Fruit fly (Drosophila melanogaster): ENCODE data around the gene lft.
A peak's percentile ranks its signal among the peaks of the same experiment; 100 is the strongest.

The lft gene

DNA sequence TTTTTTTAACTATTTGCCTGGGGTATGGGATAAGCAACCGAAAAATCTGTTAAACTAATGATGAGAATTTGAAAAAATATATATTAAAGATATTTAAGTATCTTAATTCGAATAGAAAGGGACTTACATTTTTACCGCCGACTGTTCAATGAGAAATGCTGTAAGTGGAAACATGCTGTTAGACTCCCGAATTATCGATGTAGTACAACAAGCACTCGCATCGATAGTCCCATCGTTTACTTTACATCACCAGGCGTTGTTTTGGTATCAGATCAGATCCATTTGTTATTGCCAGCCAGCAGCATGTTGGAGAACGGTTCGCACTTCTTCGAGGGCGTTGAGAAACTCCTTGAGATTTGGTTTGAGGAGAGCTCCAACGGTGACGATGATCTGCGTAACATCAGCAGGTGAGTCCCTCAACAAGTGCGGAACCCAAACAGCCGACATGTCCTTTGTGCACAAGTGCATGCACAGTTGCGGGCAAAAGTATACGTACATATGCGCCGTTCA lies 25.0 kb upstream of the lft start, which contains the start of gene SamDC (continued):
- peak; percentile 45 for TF ChIP-seq CG13775 (GFP tag; optimal IDR thresholded peaks at IDR 0.05)
- TF ChIP-seq Fer2 (tag; optimal IDR thresholded peaks at IDR 0.05), result no peak
- peak; percentile 63 for TF ChIP-seq Ada2b (GFP tag; IDR thresholded peaks at IDR 0.05)
- peak; percentile 76 for TF ChIP-seq CG7963 (GFP tag; IDR thresholded peaks at IDR 0.05; ENCODE audit: partially characterized antibody)
- TF ChIP-seq CG3163 (GFP tag; optimal IDR thresholded peaks at IDR 0.05), result no peak
- TF ChIP-seq dati (GFP tag; IDR thresholded peaks at IDR 0.05), result no peak
- peak; percentile 52; the same call in 1 of the 2 replicates for TF ChIP-seq HLH3B (GFP tag; IDR thresholded peaks at IDR 0.05)
- no peak for TF ChIP-seq sima (GFP tag; optimal IDR thresholded peaks at IDR 0.05)
- peak; percentile 47 for TF ChIP-seq Side (GFP tag; optimal IDR thresholded peaks at IDR 0.05)
- TF ChIP-seq cwo (GFP tag; optimal IDR thresholded peaks at IDR 0.05), result no peak
- no peak for TF ChIP-seq pita (GFP tag; optimal IDR thresholded peaks at IDR 0.05)
- no peak for TF ChIP-seq h (optimal IDR thresholded peaks at IDR 0.05)
- no peak for TF ChIP-seq pan (optimal IDR thresholded peaks at IDR 0.05)
- TF ChIP-seq pan (GFP tag; optimal IDR thresholded peaks at IDR 0.05 in 1 of 2, IDR thresholded peaks at IDR 0.05 in 1 of 2), result peak in 1 of 2 experiments; percentile 49
- TF ChIP-seq H2.0 (GFP tag; IDR thresholded peaks at IDR 0.05), result no peak
- peak; percentile 58 for TF ChIP-seq CG10267 (tag; optimal IDR thresholded peaks at IDR 0.05)
- TF ChIP-seq sc (optimal IDR thresholded peaks at IDR 0.05), result no peak
- TF ChIP-seq sc (GFP tag; optimal IDR thresholded peaks at IDR 0.05), result no peak
- no peak for TF ChIP-seq nau (GFP tag; optimal IDR thresholded peaks at IDR 0.05)
- TF ChIP-seq corto (GFP tag; optimal IDR thresholded peaks at IDR 0.05), result peak; percentile 19
- no peak for TF ChIP-seq Doc2 (GFP tag; IDR thresholded peaks at IDR 0.05)
- TF ChIP-seq Sox100B (GFP tag; optimal IDR thresholded peaks at IDR 0.05), result peak; percentile 17
- no peak for TF ChIP-seq CG11247 (GFP tag; IDR thresholded peaks at IDR 0.05)
- peak; percentile 58; the same call in 1 of the 2 replicates for TF ChIP-seq ara (GFP tag; IDR thresholded peaks at IDR 0.05)
- peak; percentile 46 for TF ChIP-seq nmo (GFP tag; optimal IDR thresholded peaks at IDR 0.05)
- peak; percentile 96 for TF ChIP-seq CG7357 (GFP tag; IDR thresholded peaks at IDR 0.05)
- TF ChIP-seq CG7556 (GFP tag; optimal IDR thresholded peaks at IDR 0.05), result peak; percentile 21
- peak; percentile 88 for TF ChIP-seq pzg (GFP tag; optimal IDR thresholded peaks at IDR 0.05)
- peak; percentile 73 for TF ChIP-seq CG11504 (tag; optimal IDR thresholded peaks at IDR 0.05)
- no peak; the same call in 1 of the 2 replicates for TF ChIP-seq Drgx (GFP tag; IDR thresholded peaks at IDR 0.05)
- peak; percentile 59 for TF ChIP-seq CG13424 (tag; optimal IDR thresholded peaks at IDR 0.05)
- no peak for TF ChIP-seq CG10321 (GFP tag; IDR thresholded peaks at IDR 0.05)
- peak; percentile 5; the same call in 1 of the 2 replicates for TF ChIP-seq CG14441 (GFP tag; IDR thresholded peaks at IDR 0.05)
- no peak for TF ChIP-seq Nf-YC (tag; optimal IDR thresholded peaks at IDR 0.05)
- no peak for TF ChIP-seq trh (GFP tag; optimal IDR thresholded peaks at IDR 0.05)
- TF ChIP-seq Atf6 (GFP tag; IDR thresholded peaks at IDR 0.05), result peak; percentile 46; the same call in 1 of the 2 replicates
- no peak for TF ChIP-seq CG10147 (GFP tag; optimal IDR thresholded peaks at IDR 0.05)
- TF ChIP-seq CG2889 (GFP tag; IDR thresholded peaks at IDR 0.05), result no peak
- no peak for TF ChIP-seq Camta (GFP tag; optimal IDR thresholded peaks at IDR 0.05)
- TF ChIP-seq sisA (GFP tag; IDR thresholded peaks at IDR 0.05), result no peak
- TF ChIP-seq fd64A (GFP tag; optimal IDR thresholded peaks at IDR 0.05), result no peak
- TF ChIP-seq slp2 (GFP tag; optimal IDR thresholded peaks at IDR 0.05), result no peak
- peak; percentile 65; the same call in 1 of the 2 replicates for TF ChIP-seq sob (GFP tag; IDR thresholded peaks at IDR 0.05)
- no peak for TF ChIP-seq CG18619 (GFP tag; optimal IDR thresholded peaks at IDR 0.05)
- no peak for TF ChIP-seq CG5953 (GFP tag; IDR thresholded peaks at IDR 0.05)
- peak; percentile 46 for TF ChIP-seq scrt (GFP tag; optimal IDR thresholded peaks at IDR 0.05)
- TF ChIP-seq peb (GFP tag; IDR thresholded peaks at IDR 0.05), result no peak; the same call in 1 of the 2 replicates
- no peak for TF ChIP-seq CG11560 (tag; IDR thresholded peaks at IDR 0.05)
- no peak for TF ChIP-seq D (optimal IDR thresholded peaks at IDR 0.05)
- no peak for TF ChIP-seq D (GFP tag; optimal IDR thresholded peaks at IDR 0.05)
- TF ChIP-seq cad (GFP tag; optimal IDR thresholded peaks at IDR 0.05), result no peak
- peak; percentile 78 for TF ChIP-seq stwl (tag; optimal IDR thresholded peaks at IDR 0.05)

All from whole organism, embryonic.